Worm (Caenorhabditis elegans): ENCODE results near the gene rbg-3.

rbg-3 gene

ce11 chrIII:4723922-4724321, 30.3 kb upstream of the rbg-3 start:
- TF ChIP-seq sptf-1 (tag; optimal IDR thresholded peaks at IDR 0.05) (no peak), nhr-71 (tag; optimal IDR thresholded peaks at IDR 0.05) (peak; percentile 50), mep-1 (tag; optimal IDR thresholded peaks at IDR 0.05) (peak; percentile 58), mef-2 (tag; optimal IDR thresholded peaks at IDR 0.05) (peak; percentile 26), dpl-1 (GFP tag; optimal IDR thresholded peaks at IDR 0.05) (peak in 1 of 3 experiments; percentile 6), efl-1 (optimal IDR thresholded peaks at IDR 0.05) (peak in 1 of 2 experiments; percentile 18), efl-1 (GFP tag; optimal IDR thresholded peaks at IDR 0.05 in 1 of 2) (peak in 1 of 2 experiments; percentile 14), xbp-1 (tag; optimal IDR thresholded peaks at IDR 0.05) (no peak), dsc-1 (tag; optimal IDR thresholded peaks at IDR 0.05) (peak; percentile 8), lin-14 (GFP tag; optimal IDR thresholded peaks at IDR 0.05) (peak; percentile 69), lin-35 (GFP tag; optimal IDR thresholded peaks at IDR 0.05) (peak in 1 of 2 experiments; percentile 18), lsy-2 (tag; optimal IDR thresholded peaks at IDR 0.05) (peak in 1 of 2 experiments; percentile 46), nhr-237 (tag; optimal IDR thresholded peaks at IDR 0.05) (no peak)

- TF ChIP-seq hpl-2 (GFP tag; optimal IDR thresholded peaks at IDR 0.05) (no peak), lsy-2 (tag; optimal IDR thresholded peaks at IDR 0.05) (peak; percentile 54 to 70), Y116A8C.19 (tag; optimal IDR thresholded peaks at IDR 0.05; ENCODE audit: borderline replicate concordance) (no peak), rnt-1 (tag; optimal IDR thresholded peaks at IDR 0.05) (peak; percentile 56), efl-1 (optimal IDR thresholded peaks at IDR 0.05) (peak in 1 of 2 experiments; percentile 30), efl-1 (GFP tag; optimal IDR thresholded peaks at IDR 0.05 in 1 of 2) (no peak), snu-23 (GFP tag; optimal IDR thresholded peaks at IDR 0.05) (peak; percentile 53), dpl-1 (GFP tag; optimal IDR thresholded peaks at IDR 0.05) (peak in 1 of 3 experiments; percentile 5), nhr-19 (GFP tag; conservative IDR thresholded peaks at IDR 0.05) (peak; percentile 50), dsc-1 (tag; optimal IDR thresholded peaks at IDR 0.05) (peak; percentile 88), mef-2 (tag; optimal IDR thresholded peaks at IDR 0.05) (no peak), unc-130 (tag; optimal IDR thresholded peaks at IDR 0.05) (peak; percentile 4), ama-1 (optimal IDR thresholded peaks at IDR 0.05) (no peak), nhr-47 (tag; optimal IDR thresholded peaks at IDR 0.05) (peak; percentile 14), ceh-8 (GFP tag; optimal IDR thresholded peaks at IDR 0.05) (no peak), fkh-4 (tag; optimal IDR thresholded peaks at IDR 0.05; ENCODE audit: borderline replicate concordance) (peak; percentile 51), nhr-20 (tag; optimal IDR thresholded peaks at IDR 0.05) (peak; percentile 30), nhr-90 (tag; optimal IDR thresholded peaks at IDR 0.05; ENCODE audit: poor library complexity) (no peak), mdl-1 (tag; optimal IDR thresholded peaks at IDR 0.05) (peak in 1 of 2 experiments; percentile 19), lin-39 (tag; optimal IDR thresholded peaks at IDR 0.05) (peak; percentile 51), ces-1 (GFP tag; optimal IDR thresholded peaks at IDR 0.05) (no peak), mep-1 (tag; optimal IDR thresholded peaks at IDR 0.05) (peak; percentile 20), lin-14 (GFP tag; optimal IDR thresholded peaks at IDR 0.05) (peak; percentile 83), pag-3 (tag; optimal IDR thresholded peaks at IDR 0.05; ENCODE audit: borderline replicate concordance, insufficient read depth) (peak; percentile 32), blmp-1 (tag; optimal IDR thresholded peaks at IDR 0.05) (no peak), swsn-7 (tag; optimal IDR thresholded peaks at IDR 0.05) (peak; percentile 32), nhr-71 (tag; optimal IDR thresholded peaks at IDR 0.05) (peak; percentile 86), zag-1 (tag; optimal IDR thresholded peaks at IDR 0.05) (no peak), ztf-4 (tag; optimal IDR thresholded peaks at IDR 0.05) (no peak), unc-98 (GFP tag; IDR thresholded peaks at IDR 0.05) (no peak)
These were observed 22.8 kb upstream of the rbg-3 start, which contains the start of gene F17C8.3 for ce11 chrIII:4731295-4731988. F17C8.3 (plus strand) TSS chrIII:4731938.

DNA sequence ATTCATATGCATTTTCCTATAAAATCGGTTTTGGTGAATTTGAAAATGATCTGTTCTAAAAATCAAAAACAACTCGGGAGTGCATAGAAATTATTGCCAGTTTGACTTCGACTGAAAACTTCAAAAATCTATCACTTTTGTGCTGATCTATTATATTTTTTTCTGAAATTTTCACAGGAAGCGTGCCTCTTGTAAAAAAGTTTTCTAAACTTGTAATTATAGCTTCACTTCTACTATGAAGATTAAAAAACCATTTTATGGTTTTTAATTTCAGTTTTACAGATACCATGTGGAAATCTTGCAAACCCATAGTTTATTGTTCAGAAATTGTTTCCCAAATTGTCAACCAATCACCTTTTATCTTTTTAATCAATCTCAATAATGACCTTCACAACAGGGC, 20.2 kb upstream of the rbg-3 start, which contains the start of gene F17C8.9:
F17C8.9 (plus strand) TSS at position 301 of the 400 bp plus-strand sequence.
- no peak for TF ChIP-seq ces-1 (GFP tag; optimal IDR thresholded peaks at IDR 0.05)
- TF ChIP-seq nhr-77 (tag; optimal IDR thresholded peaks at IDR 0.05): no peak
- TF ChIP-seq Y116A8C.19 (tag; optimal IDR thresholded peaks at IDR 0.05; ENCODE audit: borderline replicate concordance): no peak
- TF ChIP-seq C16A3.4 (tag; optimal IDR thresholded peaks at IDR 0.05): no peak
- no peak for TF ChIP-seq mep-1 (tag; optimal IDR thresholded peaks at IDR 0.05)
- TF ChIP-seq unc-98 (GFP tag; IDR thresholded peaks at IDR 0.05): no peak
- TF ChIP-seq ceh-63 (GFP tag; optimal IDR thresholded peaks at IDR 0.05): no peak
- TF ChIP-seq elt-3 (tag; optimal IDR thresholded peaks at IDR 0.05): no peak
- TF ChIP-seq C04F5.9 (tag; optimal IDR thresholded peaks at IDR 0.05): no peak

Data from whole organism, L1 larva.